Fruit fly (Drosophila melanogaster) whole organism, adult: Measurements from ENCODE around the gene CG43886.

Experiments used
- CG11617 ChIP-seq: fragments of 200-800 bp; sonication (Bioruptor generic); optimal IDR thresholded peaks from 2 replicates; lab custom pipeline; 2017; ENCODE audit warnings: mild to moderate bottlenecking, missing biosample characterization, missing genetic modification reagents, missing genetic modification characterization
- CG12768 ChIP-seq: fragments of 200-800 bp; sonication (Bioruptor generic); optimal IDR thresholded peaks from 2 replicates; lab custom pipeline; 2017; ENCODE audit warnings: missing biosample characterization, missing genetic modification characterization, mild to moderate bottlenecking, moderate library complexity, missing genetic modification reagents
- CG14711 ChIP-seq: fragments of 200-800 bp; sonication (Bioruptor generic); optimal IDR thresholded peaks from 2 replicates; lab custom pipeline; 2018; ENCODE audit warnings: missing biosample characterization, mild to moderate bottlenecking, missing genetic modification characterization, moderate library complexity
- CG5204 ChIP-seq: fragments of 200-800 bp; sonication (Bioruptor generic); optimal IDR thresholded peaks from 2 replicates; lab custom pipeline; 2016; ENCODE audit warnings: missing biosample characterization, missing genetic modification characterization
- CG7045 ChIP-seq: fragments of 200-800 bp; sonication (Bioruptor generic); optimal IDR thresholded peaks from 2 replicates; lab custom pipeline; 2017; ENCODE audit warnings: missing biosample characterization, mild to moderate bottlenecking, missing genetic modification characterization
- CG7101 ChIP-seq: fragments of 200-800 bp; sonication (Bioruptor generic); optimal IDR thresholded peaks from 2 replicates; lab custom pipeline; 2018; ENCODE audit warnings: missing biosample characterization, mild to moderate bottlenecking, missing genetic modification characterization, moderate library complexity
- Clk ChIP-seq: fragments of 200-800 bp; sonication (Bioruptor generic); optimal IDR thresholded peaks from 2 replicates; lab custom pipeline; 2017; ENCODE audit warnings: missing biosample characterization, missing genetic modification characterization
- Crg-1 ChIP-seq: fragments of 200-800 bp; sonication (Bioruptor generic); optimal IDR thresholded peaks from 2 replicates; lab custom pipeline; 2016; ENCODE audit warnings: missing biosample characterization, missing genetic modification characterization
- Hr96 ChIP-seq: fragments of 200-800 bp; sonication (Bioruptor generic); optimal IDR thresholded peaks from 2 replicates; lab custom pipeline; 2016; ENCODE audit warnings: missing biosample characterization, missing genetic modification characterization
- Mnt ChIP-seq: fragments of 200-800 bp; sonication (Bioruptor generic); optimal IDR thresholded peaks from 2 replicates; lab custom pipeline; 2016; ENCODE audit warnings: missing biosample characterization, mild to moderate bottlenecking, missing genetic modification characterization
- cic ChIP-seq: fragments of 200-800 bp; sonication (Bioruptor generic); optimal IDR thresholded peaks from 2 replicates; lab custom pipeline; 2017; ENCODE audit warnings: missing biosample characterization, mild to moderate bottlenecking, missing genetic modification characterization, moderate library complexity
- ovo ChIP-seq: fragments of 200-800 bp; sonication (Bioruptor generic); optimal IDR thresholded peaks from 2 replicates; lab custom pipeline; 2016; ENCODE audit warnings: missing biosample characterization, missing genetic modification characterization
- pad ChIP-seq: fragments of 200-800 bp; sonication (Bioruptor generic); optimal IDR thresholded peaks from 3 replicates; lab custom pipeline; 2017; ENCODE audit warnings: missing biosample characterization, missing genetic modification characterization, mild to moderate bottlenecking, moderate library complexity, missing genetic modification reagents
- toe ChIP-seq: fragments of 200-800 bp; sonication (Bioruptor generic); optimal IDR thresholded peaks from 2 replicates; lab custom pipeline; 2016; ENCODE audit warnings: missing biosample characterization, missing genetic modification characterization

DNA sequence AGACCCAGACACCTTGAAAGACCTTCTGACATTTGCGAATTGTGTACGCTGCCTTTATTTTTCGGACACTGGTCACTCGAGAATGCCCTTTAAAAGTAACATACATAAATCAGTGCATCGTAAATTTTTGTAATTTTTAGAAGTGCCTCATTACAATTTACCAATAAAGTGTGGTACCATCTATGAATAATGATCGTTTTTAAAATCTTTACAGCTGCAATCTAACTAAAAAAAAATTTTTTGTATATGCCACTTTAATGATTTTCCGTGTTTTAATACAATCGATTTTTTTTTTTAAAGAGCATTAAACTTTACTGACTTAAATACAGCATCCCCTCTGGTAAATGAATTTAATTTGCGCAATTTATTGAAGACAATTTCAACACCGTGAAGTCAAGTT, 2.5 kb downstream of the CG43886 start:
- TF ChIP-seq CG12768 (GFP tag; lab: Kevin White, UChicago) (no peak), Hr96 (GFP tag; lab: Kevin White, UChicago) (no peak), Mnt (GFP tag; lab: Kevin White, UChicago) (no peak), CG5204 (GFP tag; lab: Kevin White, UChicago) (no peak), pad (no peak), Clk (GFP tag; lab: Kevin White, UChicago) (no peak), CG11617 (GFP tag; lab: Kevin White, UChicago) (no peak), cic (GFP tag; lab: Kevin White, UChicago) (no peak), ovo (GFP tag; lab: Kevin White, UChicago) (no peak), toe (GFP tag; lab: Kevin White, UChicago) (no peak), Crg-1 (no peak), CG7101 (tag; lab: Kevin White, UChicago) (no peak), CG7045 (GFP tag; lab: Kevin White, UChicago) (no peak), CG14711 (no peak)
